Worm (Caenorhabditis elegans): ENCODE data around the gene mmab-1.
A peak's percentile ranks its signal among the peaks of the same experiment; 100 is the strongest.

Gene mmab-1

ce11 chrIII:4893540-4893939, 28.4 kb downstream of the mmab-1 start, which contains the start of gene F26F4.6:
Gene F26F4.6, minus strand, starts transcription at chrIII:4893640.
- peak in 1 of 2 experiments; percentile 15 for TF ChIP-seq lin-35 (GFP tag; optimal IDR thresholded peaks at IDR 0.05)
- peak; percentile 18 for TF ChIP-seq aly-2 (tag; optimal IDR thresholded peaks at IDR 0.05)
- no peak for TF ChIP-seq swsn-7 (tag; optimal IDR thresholded peaks at IDR 0.05)

- TF ChIP-seq zip-4 (GFP tag; optimal IDR thresholded peaks at IDR 0.05) (no peak), F16B12.6 (tag; optimal IDR thresholded peaks at IDR 0.05) (no peak)
Measured at ce11 chrIII:4890997-4891396, 30.9 kb downstream of the mmab-1 start, which contains the start of gene F26F4.5. Gene F26F4.5, minus strand, starts transcription at chrIII:4891252.

ce11 chrIII:4887291-4887690, 34.6 kb downstream of the mmab-1 start, which contains the start of gene clec-6:
Gene clec-6, minus strand, starts transcription at chrIII:4887444.
- TF ChIP-seq elt-2 (tag; optimal IDR thresholded peaks at IDR 0.05) (peak; percentile 51), mdl-1 (tag; optimal IDR thresholded peaks at IDR 0.05) (no peak)

ce11 chrIII:4883429-4883828, 38.5 kb downstream of the mmab-1 start, which contains the start of gene clec-5:
Gene clec-5, minus strand, starts transcription at chrIII:4883606.
- TF ChIP-seq unc-62 (GFP tag; optimal IDR thresholded peaks at IDR 0.05) = no peak
- TF ChIP-seq elt-2 (tag; optimal IDR thresholded peaks at IDR 0.05) = peak; percentile 40
- peak; percentile 29 for TF ChIP-seq jun-1 (tag; optimal IDR thresholded peaks at IDR 0.05)

- TF ChIP-seq mab-9 (GFP tag; IDR thresholded peaks at IDR 0.05) (no peak), C16A3.4 (tag; optimal IDR thresholded peaks at IDR 0.05) (no peak), zag-1 (tag; optimal IDR thresholded peaks at IDR 0.05) (no peak), elt-2 (tag; optimal IDR thresholded peaks at IDR 0.05) (peak; percentile 55), nhr-76 (tag; optimal IDR thresholded peaks at IDR 0.05) (no peak), blmp-1 (tag; optimal IDR thresholded peaks at IDR 0.05) (no peak), fkh-10 (GFP tag; optimal IDR thresholded peaks at IDR 0.05) (no peak), C04F5.9 (tag; optimal IDR thresholded peaks at IDR 0.05) (no peak), dpl-1 (GFP tag; optimal IDR thresholded peaks at IDR 0.05) (no peak), ceh-63 (GFP tag; optimal IDR thresholded peaks at IDR 0.05) (no peak), ceh-90 (tag; optimal IDR thresholded peaks at IDR 0.05) (no peak), nhr-85 (tag) (no peak), tlp-1 (tag; optimal IDR thresholded peaks at IDR 0.05) (no peak), efl-1 (optimal IDR thresholded peaks at IDR 0.05) (no peak), efl-1 (GFP tag; optimal IDR thresholded peaks at IDR 0.05 in 1 of 2) (peak in 1 of 2 experiments; percentile 70), dsc-1 (tag; optimal IDR thresholded peaks at IDR 0.05) (no peak)
Measured at ce11 chrIII:4881955-4882354, 40.0 kb downstream of the mmab-1 start.

- TF ChIP-seq jun-1 (tag; optimal IDR thresholded peaks at IDR 0.05) (no peak), efl-1 (optimal IDR thresholded peaks at IDR 0.05) (no peak), efl-1 (GFP tag; optimal IDR thresholded peaks at IDR 0.05 in 1 of 2) (peak in 1 of 2 experiments; percentile 74), C04F5.9 (tag; optimal IDR thresholded peaks at IDR 0.05) (no peak), ceh-88 (GFP tag; IDR thresholded peaks at IDR 0.05) (no peak), efl-3 (GFP tag; optimal IDR thresholded peaks at IDR 0.05) (no peak)
Measured at ce11 chrIII:4879445-4879844, 42.5 kb downstream of the mmab-1 start, which contains the start of gene C35D10.1. Gene C35D10.1, plus strand, starts transcription at chrIII:4879745.

ce11 chrIII:4878281-4878680, 43.6 kb downstream of the mmab-1 start, which contains the start of the genes tost-1 and arx-6:
Gene tost-1, minus strand, starts transcription at chrIII:4878311.
Gene arx-6, plus strand, starts transcription at chrIII:4878658.
- no peak for TF ChIP-seq mab-9 (GFP tag; IDR thresholded peaks at IDR 0.05)
- TF ChIP-seq hlh-4 (tag; optimal IDR thresholded peaks at IDR 0.05) = no peak
- peak; percentile 16 for TF ChIP-seq fkh-8 (tag; optimal IDR thresholded peaks at IDR 0.05)
- TF ChIP-seq alr-1 (tag; optimal IDR thresholded peaks at IDR 0.05; ENCODE audit: borderline replicate concordance) = no peak
- no peak for TF ChIP-seq ces-1 (GFP tag; optimal IDR thresholded peaks at IDR 0.05)
- no peak for TF ChIP-seq pax-3 (tag; optimal IDR thresholded peaks at IDR 0.05)
- no peak for TF ChIP-seq nhr-28 (tag; optimal IDR thresholded peaks at IDR 0.05)
- TF ChIP-seq ceh-8 (GFP tag; optimal IDR thresholded peaks at IDR 0.05) = no peak
- no peak for TF ChIP-seq sox-4 (tag; optimal IDR thresholded peaks at IDR 0.05)
- no peak for TF ChIP-seq ets-5 (GFP tag; IDR thresholded peaks at IDR 0.05)
- TF ChIP-seq skn-1 (tag; optimal IDR thresholded peaks at IDR 0.05) = peak; percentile 69
- TF ChIP-seq nhr-77 (tag; optimal IDR thresholded peaks at IDR 0.05) = no peak
- TF ChIP-seq egl-13 (tag; optimal IDR thresholded peaks at IDR 0.05) = no peak
- no peak for TF ChIP-seq sptf-1 (tag; optimal IDR thresholded peaks at IDR 0.05)
- no peak for TF ChIP-seq jun-1 (tag; optimal IDR thresholded peaks at IDR 0.05)
- no peak for TF ChIP-seq ama-1 (optimal IDR thresholded peaks at IDR 0.05)
- no peak for TF ChIP-seq fkh-10 (GFP tag; optimal IDR thresholded peaks at IDR 0.05)
- peak; percentile 51 for TF ChIP-seq lin-15B (tag; optimal IDR thresholded peaks at IDR 0.05)
- no peak for TF ChIP-seq Y116A8C.19 (tag; optimal IDR thresholded peaks at IDR 0.05; ENCODE audit: borderline replicate concordance)
- TF ChIP-seq ceh-63 (GFP tag; optimal IDR thresholded peaks at IDR 0.05) = no peak

All from whole organism, L1 larva.